Fruit fly (Drosophila melanogaster) whole organism, embryonic: ENCODE data around the gene Sf3b2.
A peak's percentile ranks its signal among the peaks of the same experiment; 100 is the strongest.

Experiments
- Aef1 ChIP-seq: fragments of 200-800 bp; sonication (Bioruptor generic); IDR thresholded peaks from 3 replicates; pipeline ENCODE4 v1.3.6; 2022; ENCODE audit warnings: missing biosample characterization, missing genetic modification characterization
- Bgb ChIP-seq: fragments of 200-800 bp; sonication (Bioruptor generic); IDR thresholded peaks from 2 replicates; pipeline ENCODE4 v1.3.6; 2022; ENCODE audit warnings: missing biosample characterization, missing genetic modification characterization; ENCODE audit not compliant: partially characterized antibody
- CG10654 ChIP-seq: fragments of 200-800 bp; sonication (Bioruptor generic); optimal IDR thresholded peaks from 2 replicates; lab custom pipeline; 2016; ENCODE audit warnings: missing biosample characterization, missing genetic modification characterization
- CG12659 ChIP-seq: fragments of 200-800 bp; sonication (Bioruptor generic); optimal IDR thresholded peaks from 3 replicates; lab custom pipeline; 2017; ENCODE audit warnings: mild to moderate bottlenecking, missing biosample characterization, missing genetic modification reagents, missing genetic modification characterization
- CG12769 ChIP-seq: fragments of 200-800 bp; sonication (Bioruptor generic); optimal IDR thresholded peaks from 2 replicates; lab custom pipeline; 2019; ENCODE audit warnings: missing biosample characterization, mild to moderate bottlenecking, missing genetic modification characterization, moderate library complexity
- CG14965 ChIP-seq: fragments of 200-800 bp; sonication (Bioruptor generic); optimal IDR thresholded peaks from 2 replicates; lab custom pipeline; 2016; ENCODE audit warnings: missing biosample characterization, missing genetic modification characterization, borderline replicate concordance
- CG15479 ChIP-seq: fragments of 200-800 bp; sonication (Bioruptor generic); optimal IDR thresholded peaks from 3 replicates; lab custom pipeline; 2019; ENCODE audit warnings: missing biosample characterization, mild to moderate bottlenecking, missing genetic modification characterization, moderate library complexity
- CG17328 ChIP-seq: fragments of 200-800 bp; sonication (Bioruptor generic); IDR thresholded peaks from 2 replicates; pipeline ENCODE4 v1.3.6; 2022; ENCODE audit warnings: missing biosample characterization, missing genetic modification characterization
- CG17359 ChIP-seq: fragments of 200-800 bp; sonication (Bioruptor generic); optimal IDR thresholded peaks from 3 replicates; lab custom pipeline; 2018; ENCODE audit warnings: missing biosample characterization, mild to moderate bottlenecking, missing genetic modification characterization, moderate library complexity
- CG17829 ChIP-seq: fragments of 200-800 bp; optimal IDR thresholded peaks from 2 replicates; lab custom pipeline; 2019; ENCODE audit warnings: missing biosample characterization, mild to moderate bottlenecking, missing genetic modification characterization, moderate library complexity
- CG18262 ChIP-seq: fragments of 200-800 bp; optimal IDR thresholded peaks from 3 replicates; lab custom pipeline; 2019; ENCODE audit warnings: missing biosample characterization, mild to moderate bottlenecking, missing genetic modification characterization, moderate library complexity
- CG18476 ChIP-seq: fragments of 200-800 bp; sonication (Bioruptor generic); optimal IDR thresholded peaks from 2 replicates; lab custom pipeline; 2016; ENCODE audit warnings: missing biosample characterization, mild to moderate bottlenecking, missing genetic modification characterization
- CG3163 ChIP-seq: fragments of 200-800 bp; sonication (Bioruptor generic); optimal IDR thresholded peaks from 3 replicates; lab custom pipeline; 2016; ENCODE audit warnings: missing biosample characterization, missing genetic modification characterization
- CG32532 ChIP-seq: fragments of 200-800 bp; sonication (Bioruptor generic); IDR thresholded peaks from 2 replicates; pipeline ENCODE4 v1.3.6; 2022; ENCODE audit warnings: missing biosample characterization, missing genetic modification characterization
- CG33213 ChIP-seq: fragments of 200-800 bp; sonication (Bioruptor generic); optimal IDR thresholded peaks from 3 replicates; lab custom pipeline; 2016; ENCODE audit warnings: missing biosample characterization, missing genetic modification characterization
- CG42726 ChIP-seq: fragments of 200-800 bp; sonication (Bioruptor generic); IDR thresholded peaks from 2 replicates; pipeline ENCODE4 v1.3.6; 2022; ENCODE audit warnings: missing biosample characterization, missing genetic modification characterization; ENCODE audit not compliant: partially characterized antibody
- CG6272 ChIP-seq: fragments of 200-800 bp; sonication (Bioruptor generic); IDR thresholded peaks from 2 replicates; pipeline ENCODE4 v1.3.6; 2022; ENCODE audit warnings: missing biosample characterization, missing genetic modification characterization
- CG7786 ChIP-seq: fragments of 200-800 bp; sonication (Bioruptor generic); optimal IDR thresholded peaks from 2 replicates; lab custom pipeline; 2016; ENCODE audit warnings: missing biosample characterization, missing genetic modification characterization
- CG9215 ChIP-seq: fragments of 200-800 bp; sonication (Bioruptor generic); IDR thresholded peaks from 2 replicates; pipeline ENCODE4 v1.3.6; 2022; ENCODE audit warnings: missing biosample characterization, missing genetic modification characterization
- CrebB ChIP-seq: fragments of 200-800 bp; sonication (Bioruptor generic); optimal IDR thresholded peaks from 3 replicates; lab custom pipeline; 2018; ENCODE audit warnings: missing biosample characterization, mild to moderate bottlenecking, missing genetic modification characterization
- Drgx ChIP-seq: fragments of 200-800 bp; sonication (Bioruptor generic); IDR thresholded peaks from 2 replicates; pipeline ENCODE4 v1.3.6; 2022; ENCODE audit warnings: missing biosample characterization, missing genetic modification characterization
- Ets65A ChIP-seq: fragments of 200-800 bp; sonication (Bioruptor generic); peaks from one replicate; lab custom pipeline; 2016; ENCODE audit warnings: missing biosample characterization, missing genetic modification characterization
- Gsc ChIP-seq: fragments of 200-800 bp; sonication (Bioruptor generic); IDR thresholded peaks from 2 replicates; pipeline ENCODE4 v1.3.6; 2022; ENCODE audit warnings: missing biosample characterization, missing genetic modification characterization
- Myb ChIP-seq: fragments of 200-800 bp; sonication (Bioruptor generic); optimal IDR thresholded peaks from 2 replicates; lab custom pipeline; 2016; ENCODE audit warnings: missing biosample characterization, missing genetic modification characterization
- NC2α ChIP-seq: fragments of 200-800 bp; sonication (Bioruptor generic); optimal IDR thresholded peaks from 2 replicates; lab custom pipeline; 2016; ENCODE audit warnings: missing biosample characterization, missing genetic modification characterization
- NC2β ChIP-seq: fragments of 200-800 bp; sonication (Bioruptor generic); optimal IDR thresholded peaks from 2 replicates; lab custom pipeline; 2016; ENCODE audit warnings: missing biosample characterization, missing genetic modification characterization
- Scr ChIP-seq: fragments of 200-800 bp; sonication (Bioruptor generic); IDR thresholded peaks from 2 replicates; pipeline ENCODE4 v1.3.6; 2022; ENCODE audit warnings: missing biosample characterization, missing genetic modification characterization; ENCODE audit not compliant: partially characterized antibody
- Sin3A ChIP-seq: fragments of >200 bp; optimal IDR thresholded peaks from 2 replicates; lab custom pipeline; 2018
- Six4 ChIP-seq: fragments of 200-800 bp; sonication (Bioruptor generic); optimal IDR thresholded peaks from 2 replicates; lab custom pipeline; 2016; ENCODE audit warnings: missing biosample characterization, missing genetic modification characterization
- Trl ChIP-seq, 3 experiments: fragments of >200 bp in 2 of 3; fragments of 200-800 bp in 1 of 3; sonication (Bioruptor generic) in 1 of 3; optimal IDR thresholded peaks; 2 replicates in 1 of 3; 3 replicates in 2 of 3; lab custom pipeline; 2016 to 2017; ENCODE audit warnings: missing biosample characterization in 1 of 3, missing genetic modification characterization in 1 of 3
- Usf ChIP-seq: fragments of 200-800 bp; sonication (Bioruptor generic); optimal IDR thresholded peaks from 2 replicates; lab custom pipeline; 2017; ENCODE audit warnings: missing genotype, missing biosample characterization, missing genetic modification characterization
- ap ChIP-seq: fragments of 200-800 bp; sonication (Bioruptor generic); IDR thresholded peaks from 2 replicates; pipeline ENCODE4 v1.3.6; 2022; ENCODE audit warnings: missing biosample characterization, missing genetic modification characterization
- chinmo ChIP-seq: fragments of 200-800 bp; sonication (Bioruptor generic); IDR thresholded peaks from 4 replicates; pipeline ENCODE4 v1.3.6; 2022; ENCODE audit warnings: missing biosample characterization, missing genetic modification characterization; ENCODE audit not compliant: partially characterized antibody
- ci ChIP-seq: fragments of 200-800 bp; sonication (Bioruptor generic); IDR thresholded peaks from 3 replicates; pipeline ENCODE4 v1.3.6; 2022; ENCODE audit warnings: missing biosample characterization, missing genetic modification characterization
- emc ChIP-seq: fragments of 200-800 bp; sonication (Bioruptor generic); optimal IDR thresholded peaks from 2 replicates; lab custom pipeline; 2016; ENCODE audit warnings: missing biosample characterization, missing genetic modification characterization
- ems ChIP-seq: fragments of 200-800 bp; sonication (Bioruptor generic); optimal IDR thresholded peaks from 3 replicates; lab custom pipeline; 2016; ENCODE audit warnings: missing biosample characterization, missing genetic modification characterization
- fd96Cb ChIP-seq: fragments of 200-800 bp; sonication (Bioruptor generic); optimal IDR thresholded peaks from 2 replicates; lab custom pipeline; 2018; ENCODE audit warnings: missing biosample characterization, mild to moderate bottlenecking, missing genetic modification characterization, moderate library complexity
- fru ChIP-seq: fragments of >200 bp; optimal IDR thresholded peaks from 2 replicates; lab custom pipeline; 2017
- ftz-f1 ChIP-seq: fragments of 200-800 bp; sonication (Bioruptor generic); optimal IDR thresholded peaks from 2 replicates; lab custom pipeline; 2016; ENCODE audit warnings: missing biosample characterization, missing genetic modification characterization
- gcm2 ChIP-seq: fragments of 200-800 bp; sonication (Bioruptor generic); optimal IDR thresholded peaks from 2 replicates; lab custom pipeline; 2016; ENCODE audit warnings: missing biosample characterization, missing genetic modification characterization
- gro ChIP-seq: fragments of 200-800 bp; sonication (Bioruptor generic); optimal IDR thresholded peaks from 2 replicates; lab custom pipeline; 2016; ENCODE audit warnings: missing biosample characterization, missing genetic modification characterization
- gsb ChIP-seq: fragments of 200-800 bp; sonication (Bioruptor generic); IDR thresholded peaks from 2 replicates; pipeline ENCODE4 v1.3.6; 2022; ENCODE audit warnings: missing biosample characterization, missing genetic modification characterization
- jing ChIP-seq: fragments of 200-800 bp; sonication (Bioruptor generic); optimal IDR thresholded peaks from 2 replicates; lab custom pipeline; 2018; ENCODE audit warnings: missing biosample characterization, mild to moderate bottlenecking, missing genetic modification characterization
- luna ChIP-seq: fragments of 200-800 bp; sonication (Bioruptor generic); optimal IDR thresholded peaks from 2 replicates; lab custom pipeline; 2016; ENCODE audit warnings: missing biosample characterization, missing genetic modification characterization
- peb ChIP-seq: fragments of 200-800 bp; sonication (Bioruptor generic); IDR thresholded peaks from 2 replicates; pipeline ENCODE4 v1.3.6; 2022; ENCODE audit warnings: missing biosample characterization, missing genetic modification characterization
- pho ChIP-seq: fragments of 200-800 bp; sonication (Bioruptor generic); optimal IDR thresholded peaks from 2 replicates; lab custom pipeline; 2016; ENCODE audit warnings: missing biosample characterization, missing genetic modification characterization
- psq ChIP-seq: fragments of 200-800 bp; sonication (Bioruptor generic); optimal IDR thresholded peaks from 2 replicates; lab custom pipeline; 2017; ENCODE audit warnings: missing biosample characterization, missing genetic modification characterization
- pum ChIP-seq: fragments of 200-800 bp; sonication (Bioruptor generic); optimal IDR thresholded peaks from 2 replicates; lab custom pipeline; 2016; ENCODE audit warnings: missing biosample characterization, missing genetic modification characterization
- row ChIP-seq: fragments of 200-800 bp; sonication (Bioruptor generic); IDR thresholded peaks from 3 replicates; pipeline ENCODE4 v1.3.6; 2022; ENCODE audit warnings: missing biosample characterization, missing genetic modification characterization
- sna ChIP-seq: fragments of 200-800 bp; sonication (Bioruptor generic); IDR thresholded peaks from 2 replicates; pipeline ENCODE4 v1.3.6; 2022; ENCODE audit warnings: missing biosample characterization, missing genetic modification characterization; ENCODE audit not compliant: partially characterized antibody
- so ChIP-seq: fragments of 200-800 bp; sonication (Bioruptor generic); IDR thresholded peaks from 3 replicates; pipeline ENCODE4 v1.3.6; 2022; ENCODE audit warnings: missing biosample characterization, missing genetic modification characterization
- z ChIP-seq: fragments of 200-800 bp; sonication (Bioruptor generic); IDR thresholded peaks from 3 replicates; pipeline ENCODE4 v1.3.6; 2022; ENCODE audit warnings: missing biosample characterization, missing genetic modification characterization
- zfh2 ChIP-seq: fragments of 200-800 bp; sonication (Bioruptor generic); optimal IDR thresholded peaks from 2 replicates; lab custom pipeline; 2016; ENCODE audit warnings: missing biosample characterization, missing genetic modification characterization

Sf3b2 gene

DNA sequence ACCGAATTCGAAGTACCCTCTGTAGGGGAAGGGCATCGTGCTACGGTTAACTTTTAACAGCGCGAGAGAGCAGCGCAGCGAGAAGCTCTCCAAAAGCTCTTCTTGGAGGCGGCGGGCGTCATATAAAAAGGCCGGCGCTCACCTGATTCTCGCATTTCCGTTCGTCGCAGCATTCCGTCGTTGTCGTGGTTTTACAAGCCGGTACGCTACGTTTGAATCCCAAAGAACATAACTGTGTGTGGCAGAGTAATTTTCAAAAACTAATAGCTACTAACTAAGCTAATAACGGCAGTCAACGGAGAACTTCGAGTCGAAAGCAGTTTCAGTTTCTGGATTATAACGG lies 27.5 kb upstream of the Sf3b2 start, which contains the start of gene FASN1 (continued):
- no peak for TF ChIP-seq CG10654 (GFP tag; lab: Kevin White, UChicago)
- no peak for TF ChIP-seq pho
- TF ChIP-seq Drgx (GFP tag; lab: Robert Waterston, UW) = peak; percentile 36; the same call in 1 of the 2 replicates
- no peak for TF ChIP-seq CG7786 (GFP tag; lab: Kevin White, UChicago)
- no peak for TF ChIP-seq fru
- TF ChIP-seq CG18262 (tag; lab: Kevin White, UChicago) = peak; percentile 27
- peak; percentile 73 for TF ChIP-seq ci
- no peak for TF ChIP-seq Scr (GFP tag; lab: Robert Waterston, UW)
- no peak for TF ChIP-seq gsb (GFP tag; lab: Robert Waterston, UW)
- TF ChIP-seq CG3163 (GFP tag; lab: Kevin White, UChicago) = no peak
- 0 out of 3 replicates have a peak, but pooled peaks have one; percentile 24 for TF ChIP-seq so (GFP tag; lab: Robert Waterston, UW)
- peak; percentile 85 for TF ChIP-seq Ets65A (GFP tag; lab: Kevin White, UChicago)
- TF ChIP-seq Aef1 (GFP tag; lab: Robert Waterston, UW) = no peak
- TF ChIP-seq Sin3A (lab: Kevin White, UChicago) = no peak
- 0 out of 4 replicates have a peak, but pooled peaks have one; percentile 60 for TF ChIP-seq chinmo (GFP tag; lab: Robert Waterston, UW)
- TF ChIP-seq CG42726 = 0 out of 2 replicates have a peak, but pooled peaks have one; percentile 31
- TF ChIP-seq zfh2 (GFP tag; lab: Kevin White, UChicago) = no peak
- no peak for TF ChIP-seq CrebB (tag; lab: Kevin White, UChicago)
- no peak for TF ChIP-seq ftz-f1 (GFP tag; lab: Kevin White, UChicago)
- no peak for TF ChIP-seq jing (GFP tag; lab: Kevin White, UChicago)
- peak; percentile 63 to 70 for TF ChIP-seq Trl (optimal IDR thresholded peaks at IDR 0.05; lab: Kevin White, UChicago)
- no peak for TF ChIP-seq Trl (GFP tag; optimal IDR thresholded peaks at IDR 0.05; lab: Kevin White, UChicago)
- no peak for TF ChIP-seq CG33213
- no peak for TF ChIP-seq fd96Cb
- TF ChIP-seq NC2α (GFP tag; lab: Kevin White, UChicago) = peak; percentile 11
- TF ChIP-seq psq (GFP tag; lab: Kevin White, UChicago) = no peak
- no peak for TF ChIP-seq CG15479 (GFP tag; lab: Kevin White, UChicago)
- no peak; the same call in none of the 2 replicates for TF ChIP-seq CG32532 (GFP tag; lab: Robert Waterston, UW)
- TF ChIP-seq CG17328 = no peak
- TF ChIP-seq Gsc = no peak
- TF ChIP-seq CG17359 (tag; lab: Kevin White, UChicago) = no peak
- TF ChIP-seq gro (GFP tag; lab: Kevin White, UChicago) = peak; percentile 59
- no peak for TF ChIP-seq ap (GFP tag; lab: Robert Waterston, UW)
- TF ChIP-seq CG14965 (GFP tag; lab: Kevin White, UChicago) = no peak
- TF ChIP-seq luna = no peak
- TF ChIP-seq NC2β (GFP tag; lab: Kevin White, UChicago) = no peak
- TF ChIP-seq emc (GFP tag; lab: Kevin White, UChicago) = no peak
- no peak for TF ChIP-seq pum (GFP tag; lab: Kevin White, UChicago)
- no peak for TF ChIP-seq CG12769 (tag; lab: Kevin White, UChicago)
- peak; percentile 31 for TF ChIP-seq Myb (GFP tag; lab: Kevin White, UChicago)
- no peak for TF ChIP-seq CG17829
- TF ChIP-seq CG6272 (GFP tag; lab: Robert Waterston, UW) = no peak
- TF ChIP-seq gcm2 (GFP tag; lab: Kevin White, UChicago) = no peak
- no peak for TF ChIP-seq Six4 (GFP tag; lab: Kevin White, UChicago)
- no peak for TF ChIP-seq sna
- no peak for TF ChIP-seq CG12659
- 0 out of 2 replicates have a peak, but pooled peaks have one; percentile 21 for TF ChIP-seq peb (GFP tag; lab: Robert Waterston, UW)
- TF ChIP-seq z (GFP tag; lab: Robert Waterston, UW) = no peak
- TF ChIP-seq ems = no peak
- TF ChIP-seq Usf (GFP tag; lab: Kevin White, UChicago) = no peak
- no peak for TF ChIP-seq row (GFP tag; lab: Robert Waterston, UW)
- no peak for TF ChIP-seq CG18476 (GFP tag; lab: Kevin White, UChicago)
- TF ChIP-seq CG9215 = no peak
- TF ChIP-seq Bgb (GFP tag; lab: Robert Waterston, UW) = peak; percentile 61; the same call in 1 of the 2 replicates
